Worm (Caenorhabditis elegans) whole organism, L4 larva: ENCODE data around the gene elli-1.

ENCODE experiments used
- ZK546.5 ChIP-seq, 2 experiments: sonication (generic microtip); optimal IDR thresholded peaks; 2 replicates each; lab custom pipeline; 2017; ENCODE audit warnings: missing biosample characterization in 2 of 2, missing genetic modification characterization in 2 of 2
- fkh-10 ChIP-seq: fragments of 150-350 bp; optimal IDR thresholded peaks from 2 replicates; lab custom pipeline; 2014; ENCODE audit warnings: missing biosample characterization, missing genetic modification reagents, missing genetic modification characterization
- sdz-12 ChIP-seq: fragments of 200-800 bp; sonication (Bioruptor generic); optimal IDR thresholded peaks from 2 replicates; lab custom pipeline; 2018; ENCODE audit warnings: mild to moderate bottlenecking, missing genetic modification characterization, missing compliant biosample characterization
- unc-62 ChIP-seq, 3 experiments: fragments of 150-350 bp in 1 of 3; sonication (generic microtip); optimal IDR thresholded peaks in 2 of 3; peaks in 1 of 3; 1 replicate in 1 of 3; 2 replicates in 2 of 3; lab custom pipeline; 2014 to 2017; ENCODE audit warnings: missing biosample characterization in 3 of 3, missing genetic modification characterization in 3 of 3, missing genetic modification reagents in 3 of 3, missing genotype in 1 of 3

DNA sequence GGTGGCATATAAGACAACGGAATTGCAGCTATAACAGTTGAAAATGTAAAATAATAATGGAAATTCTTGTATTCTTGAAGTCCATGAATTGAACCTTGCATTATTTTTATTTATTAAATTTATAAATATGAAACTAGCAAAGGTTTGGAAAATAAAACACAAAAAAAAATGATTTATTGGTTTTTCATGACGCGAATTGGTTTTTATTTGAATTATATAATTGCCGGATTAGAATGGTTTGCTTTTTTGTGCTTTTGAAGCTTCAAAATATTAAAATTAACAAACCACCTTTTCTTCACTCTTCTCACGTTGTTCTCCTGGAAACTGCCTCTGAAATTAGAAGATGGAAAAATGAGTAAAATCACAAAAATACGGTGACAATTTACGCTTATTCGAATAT lies 35.5 kb upstream of the elli-1 start, which contains the start of gene sru-35:
- TF ChIP-seq unc-62 (GFP tag; optimal IDR thresholded peaks at IDR 0.05 in 1 of 2; lab: Kevin White, UChicago): no peak
- no peak for TF ChIP-seq unc-62 (tag; optimal IDR thresholded peaks at IDR 0.05; lab: Kevin White, UChicago)
- TF ChIP-seq ZK546.5 (tag; optimal IDR thresholded peaks at IDR 0.05; lab: Kevin White, UChicago): no peak
- no peak for TF ChIP-seq sdz-12 (GFP tag; lab: Kevin White, UChicago)
- TF ChIP-seq fkh-10 (GFP tag; lab: Kevin White, UChicago): no peak
